Worm (Caenorhabditis elegans): ENCODE measurements around the gene Y113G7A.14.

DNA sequence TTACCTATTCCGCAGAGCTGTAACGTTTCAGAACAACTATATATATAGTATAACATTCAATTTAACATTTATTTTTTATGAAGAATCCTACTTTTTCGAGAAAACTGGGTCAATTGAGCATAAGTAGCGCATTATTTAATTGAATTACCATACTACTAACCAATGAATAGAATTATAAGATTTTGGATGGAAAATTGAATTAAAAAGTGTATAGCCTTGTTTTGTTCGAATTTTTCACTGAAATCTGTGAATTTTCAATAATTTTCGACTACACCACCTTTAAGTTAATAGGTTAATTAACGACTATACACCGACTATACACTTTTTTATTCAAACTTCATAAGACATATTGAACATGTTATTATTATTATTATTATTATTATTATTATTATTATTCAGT lies 44.3 kb downstream of the Y113G7A.14 start:
- TF ChIP-seq him-1 (tag; optimal IDR thresholded peaks at IDR 0.05) (no peak), W03F9.2 (tag; optimal IDR thresholded peaks at IDR 0.05) (no peak)
